5 fruit fly cellular contexts compared by ENCODE assay signal in genomic region chr3R:14289958-14290835, dm6.
A peak's percentile ranks its signal among the peaks of the same experiment; 100 is the strongest.
TF ChIP-seq lines count a peak whose summit lies in the region.

No protein-coding gene starts in this region.

- TF ChIP-seq CTCF in whole organism, embryonic (GFP tag; optimal IDR thresholded peaks at IDR 0.05; lab: Kevin White, UChicago) = no peak

TF ChIP-seq in whole organism, adult, 20 proteins besides CTCF, POLR2A, EP300 and RAD21 (continues in another document):
- TF ChIP-seq Hr96 (GFP tag; optimal IDR thresholded peaks at IDR 0.05; lab: Kevin White, UChicago) (no peak), tj (GFP tag; optimal IDR thresholded peaks at IDR 0.05; lab: Kevin White, UChicago) (no peak), cnc (optimal IDR thresholded peaks at IDR 0.05; lab: Kevin White, UChicago) (no peak), CG11617 (GFP tag; optimal IDR thresholded peaks at IDR 0.05; lab: Kevin White, UChicago) (no peak), CG1620 (GFP tag; optimal IDR thresholded peaks at IDR 0.05; lab: Kevin White, UChicago) (no peak), CG5204 (GFP tag; optimal IDR thresholded peaks at IDR 0.05; lab: Kevin White, UChicago) (no peak), ovo (GFP tag; optimal IDR thresholded peaks at IDR 0.05; lab: Kevin White, UChicago) (no peak), pad (GFP tag; optimal IDR thresholded peaks at IDR 0.05; lab: Kevin White, UChicago) (peak; percentile 6), Crg-1 (GFP tag; optimal IDR thresholded peaks at IDR 0.05; lab: Kevin White, UChicago) (no peak), Mnt (GFP tag; optimal IDR thresholded peaks at IDR 0.05; lab: Kevin White, UChicago) (peak; percentile 30), Clk (GFP tag; optimal IDR thresholded peaks at IDR 0.05; lab: Kevin White, UChicago) (no peak), CG12768 (GFP tag; optimal IDR thresholded peaks at IDR 0.05; lab: Kevin White, UChicago) (no peak), CG33017 (tag; optimal IDR thresholded peaks at IDR 0.05; lab: Kevin White, UChicago) (no peak), toe (GFP tag; optimal IDR thresholded peaks at IDR 0.05; lab: Kevin White, UChicago) (no peak), cic (GFP tag; optimal IDR thresholded peaks at IDR 0.05; lab: Kevin White, UChicago) (no peak), bab1 (GFP tag; optimal IDR thresholded peaks at IDR 0.05; lab: Kevin White, UChicago) (peak; percentile 53), CG14711 (tag; optimal IDR thresholded peaks at IDR 0.05; lab: Kevin White, UChicago) (peak; percentile 15), CG7101 (tag; optimal IDR thresholded peaks at IDR 0.05; lab: Kevin White, UChicago) (no peak), CG7045 (GFP tag; optimal IDR thresholded peaks at IDR 0.05; lab: Kevin White, UChicago) (no peak)

TF ChIP-seq in whole organism, embryonic, 481 proteins besides CTCF, POLR2A, EP300 and RAD21 (continues in another document):
- TF ChIP-seq CG16863 (GFP tag; optimal IDR thresholded peaks at IDR 0.05; lab: Kevin White, UChicago) = no peak
- no peak for TF ChIP-seq CG5953 (GFP tag; IDR thresholded peaks at IDR 0.05; lab: Robert Waterston, UW)
- TF ChIP-seq CG17802 (tag; optimal IDR thresholded peaks at IDR 0.05; lab: Kevin White, UChicago) = no peak
- peak; percentile 30 for TF ChIP-seq CoRest (tag; optimal IDR thresholded peaks at IDR 0.05; lab: Kevin White, UChicago)
- TF ChIP-seq CG2889 (GFP tag; IDR thresholded peaks at IDR 0.05; lab: Robert Waterston, UW) = no peak
- no peak for TF ChIP-seq Oaz (GFP tag; IDR thresholded peaks at IDR 0.05; lab: Robert Waterston, UW)
- TF ChIP-seq CG10366 (GFP tag; IDR thresholded peaks at IDR 0.05; lab: Robert Waterston, UW) = no peak
- no peak for TF ChIP-seq CG11093 (GFP tag; IDR thresholded peaks at IDR 0.05; lab: Robert Waterston, UW)
- no peak for TF ChIP-seq Mrtf (GFP tag; IDR thresholded peaks at IDR 0.05; lab: Robert Waterston, UW)
- TF ChIP-seq CG1024 (GFP tag; IDR thresholded peaks at IDR 0.05; lab: Robert Waterston, UW) = no peak
- no peak for TF ChIP-seq toy (GFP tag; IDR thresholded peaks at IDR 0.05; lab: Robert Waterston, UW)
- TF ChIP-seq CG9609 (GFP tag; optimal IDR thresholded peaks at IDR 0.05; lab: Kevin White, UChicago) = no peak
- no peak for TF ChIP-seq slou (GFP tag; optimal IDR thresholded peaks at IDR 0.05; lab: Kevin White, UChicago)
- no peak for TF ChIP-seq zfh1 (GFP tag; IDR thresholded peaks at IDR 0.05; lab: Robert Waterston, UW)
- no peak for TF ChIP-seq NC2α (GFP tag; optimal IDR thresholded peaks at IDR 0.05; lab: Kevin White, UChicago)
- TF ChIP-seq gcm (GFP tag; optimal IDR thresholded peaks at IDR 0.05; lab: Kevin White, UChicago) = no peak
- no peak for TF ChIP-seq B-H1 (GFP tag; IDR thresholded peaks at IDR 0.05; lab: Robert Waterston, UW)
- no peak for TF ChIP-seq CG31388 (GFP tag; optimal IDR thresholded peaks at IDR 0.05; lab: Kevin White, UChicago)
- peak; percentile 21 for TF ChIP-seq CG15514 (GFP tag; optimal IDR thresholded peaks at IDR 0.05; lab: Kevin White, UChicago)
- TF ChIP-seq CG18599 (GFP tag; optimal IDR thresholded peaks at IDR 0.05; lab: Kevin White, UChicago) = peak; percentile 51
- TF ChIP-seq Med (GFP tag; lab: Kevin White, UChicago) = peak; percentile 69

TF ChIP-seq in whole organism, prepupa, 60 proteins besides CTCF, POLR2A, EP300 and RAD21 (continues in another document):
- no peak for TF ChIP-seq CG7368 (GFP tag; optimal IDR thresholded peaks at IDR 0.05; lab: Kevin White, UChicago)
- peak; percentile 58 for TF ChIP-seq Smox (GFP tag; optimal IDR thresholded peaks at IDR 0.05; lab: Kevin White, UChicago)
- peak; percentile 44 for TF ChIP-seq CG10631 (GFP tag; optimal IDR thresholded peaks at IDR 0.05; lab: Kevin White, UChicago)
- peak; percentile 66 for TF ChIP-seq CG6276 (GFP tag; optimal IDR thresholded peaks at IDR 0.05; lab: Kevin White, UChicago)
- TF ChIP-seq Hr4 (GFP tag; optimal IDR thresholded peaks at IDR 0.05; lab: Kevin White, UChicago) = peak; percentile 69
- TF ChIP-seq ss (GFP tag; optimal IDR thresholded peaks at IDR 0.05; lab: Kevin White, UChicago) = peak in 1 of 2 experiments; percentile 44
- TF ChIP-seq fd85E (GFP tag; optimal IDR thresholded peaks at IDR 0.05; lab: Kevin White, UChicago) = no peak
- TF ChIP-seq fkh (GFP tag; optimal IDR thresholded peaks at IDR 0.05; lab: Kevin White, UChicago) = peak; percentile 45
- no peak for TF ChIP-seq CG9139 (GFP tag; optimal IDR thresholded peaks at IDR 0.05; lab: Kevin White, UChicago)
- peak; percentile 6 for TF ChIP-seq dsx (GFP tag; optimal IDR thresholded peaks at IDR 0.05; lab: Kevin White, UChicago; ENCODE audit: poor library complexity, severe bottlenecking)
- peak; percentile 33 for TF ChIP-seq CG10669 (GFP tag; optimal IDR thresholded peaks at IDR 0.05; lab: Kevin White, UChicago)
- peak; percentile 32 for TF ChIP-seq CG6792 (GFP tag; optimal IDR thresholded peaks at IDR 0.05; lab: Kevin White, UChicago)
- TF ChIP-seq CG31627 (GFP tag; optimal IDR thresholded peaks at IDR 0.05; lab: Kevin White, UChicago) = peak; percentile 40
- TF ChIP-seq vri (GFP tag; optimal IDR thresholded peaks at IDR 0.05; lab: Kevin White, UChicago) = peak; percentile 82
- TF ChIP-seq Hr38 (GFP tag; optimal IDR thresholded peaks at IDR 0.05; lab: Kevin White, UChicago) = no peak
- peak; percentile 55 for TF ChIP-seq CG6163 (GFP tag; IDR thresholded peaks at IDR 0.05; lab: Robert Waterston, UW)
- peak; percentile 48 for TF ChIP-seq CG3919 (GFP tag; optimal IDR thresholded peaks at IDR 0.05; lab: Kevin White, UChicago)
- TF ChIP-seq CG15336 (GFP tag; IDR thresholded peaks at IDR 0.05; lab: Robert Waterston, UW) = peak; percentile 53
- peak; percentile 44 for TF ChIP-seq CG8632 (GFP tag; optimal IDR thresholded peaks at IDR 0.05; lab: Kevin White, UChicago)

TF ChIP-seq in whole organism, pupa, 21 proteins besides CTCF, POLR2A, EP300 and RAD21:
- TF ChIP-seq CG4496 (GFP tag; IDR thresholded peaks at IDR 0.05; lab: Robert Waterston, UW) = peak; percentile 53; the same call in 1 of the 3 replicates
- no peak for TF ChIP-seq CG13204 (GFP tag; optimal IDR thresholded peaks at IDR 0.05; lab: Kevin White, UChicago)
- peak; percentile 52 for TF ChIP-seq CG32121 (GFP tag; IDR thresholded peaks at IDR 0.05; lab: Robert Waterston, UW)
- peak; percentile 60 for TF ChIP-seq CG14655 (GFP tag; optimal IDR thresholded peaks at IDR 0.05; lab: Kevin White, UChicago)
- TF ChIP-seq CG12605 (GFP tag; IDR thresholded peaks at IDR 0.05; lab: Robert Waterston, UW) = no peak
- TF ChIP-seq CG8159 (tag; optimal IDR thresholded peaks at IDR 0.05; lab: Kevin White, UChicago) = peak; percentile 56
- TF ChIP-seq CG8301 (tag; optimal IDR thresholded peaks at IDR 0.05; lab: Kevin White, UChicago) = peak; percentile 50
- TF ChIP-seq Snoo (tag; optimal IDR thresholded peaks at IDR 0.05; lab: Kevin White, UChicago) = peak; percentile 3
- TF ChIP-seq CG10348 (GFP tag; IDR thresholded peaks at IDR 0.05; lab: Robert Waterston, UW) = no peak
- TF ChIP-seq CG34367 (tag; optimal IDR thresholded peaks at IDR 0.05; lab: Kevin White, UChicago) = no peak
- no peak for TF ChIP-seq rn (GFP tag; IDR thresholded peaks at IDR 0.05; lab: Robert Waterston, UW)
- TF ChIP-seq Pif1A (GFP tag; optimal IDR thresholded peaks at IDR 0.05; lab: Kevin White, UChicago) = no peak
- TF ChIP-seq Pif1B (GFP tag; optimal IDR thresholded peaks at IDR 0.05; lab: Kevin White, UChicago) = peak; percentile 7
- peak; percentile 56; the same call in 1 of the 3 replicates for TF ChIP-seq fd96Ca (GFP tag; IDR thresholded peaks at IDR 0.05; lab: Robert Waterston, UW)
- TF ChIP-seq D1 (tag; optimal IDR thresholded peaks at IDR 0.05; lab: Kevin White, UChicago) = peak; percentile 46
- peak; percentile 58 for TF ChIP-seq EcR (GFP tag; optimal IDR thresholded peaks at IDR 0.05; lab: Kevin White, UChicago)
- peak; percentile 42 for TF ChIP-seq CG9948 (tag; optimal IDR thresholded peaks at IDR 0.05; lab: Kevin White, UChicago)
- peak; percentile 48 for TF ChIP-seq CG15710 (tag; optimal IDR thresholded peaks at IDR 0.05; lab: Kevin White, UChicago)
- peak; percentile 4 for TF ChIP-seq CG17806 (tag; optimal IDR thresholded peaks at IDR 0.05; lab: Kevin White, UChicago)
- peak; percentile 26; the same call in 1 of the 2 replicates for TF ChIP-seq Ets98B (GFP tag; IDR thresholded peaks at IDR 0.05; lab: Robert Waterston, UW)
- no peak for TF ChIP-seq gl (tag; optimal IDR thresholded peaks at IDR 0.05; lab: Kevin White, UChicago)
TF ChIP-seq in whole organism, pupa: peak in this region for 14.

TF ChIP-seq in whole organism, wandering third instar larva, 38 proteins besides CTCF, POLR2A, EP300 and RAD21 (continues in another document):
- TF ChIP-seq sv (GFP tag; optimal IDR thresholded peaks at IDR 0.05; lab: Kevin White, UChicago) = no peak
- TF ChIP-seq Hr78 (GFP tag; optimal IDR thresholded peaks at IDR 0.05; lab: Kevin White, UChicago) = no peak
- no peak for TF ChIP-seq lola (GFP tag; optimal IDR thresholded peaks at IDR 0.05; lab: Kevin White, UChicago)
- no peak for TF ChIP-seq Mio (GFP tag; optimal IDR thresholded peaks at IDR 0.05; lab: Kevin White, UChicago)
- TF ChIP-seq fru (GFP tag; optimal IDR thresholded peaks at IDR 0.05; lab: Kevin White, UChicago) = peak; percentile 54
- no peak for TF ChIP-seq brk (GFP tag; optimal IDR thresholded peaks at IDR 0.05; lab: Kevin White, UChicago)
- no peak for TF ChIP-seq N (GFP tag; optimal IDR thresholded peaks at IDR 0.05; lab: Kevin White, UChicago)
- TF ChIP-seq rgr (GFP tag; optimal IDR thresholded peaks at IDR 0.05; lab: Kevin White, UChicago) = peak; percentile 22
- TF ChIP-seq Rel (GFP tag; optimal IDR thresholded peaks at IDR 0.05; lab: Kevin White, UChicago) = no peak
- TF ChIP-seq Rel (tag; optimal IDR thresholded peaks at IDR 0.05; lab: Kevin White, UChicago) = peak; percentile 84
- TF ChIP-seq br (GFP tag; optimal IDR thresholded peaks at IDR 0.05; lab: Kevin White, UChicago) = peak; percentile 21
- TF ChIP-seq CrebA (GFP tag; optimal IDR thresholded peaks at IDR 0.05; lab: Kevin White, UChicago; ENCODE audit: borderline replicate concordance) = no peak
- TF ChIP-seq h (GFP tag; optimal IDR thresholded peaks at IDR 0.05; lab: Kevin White, UChicago) = peak; percentile 69
- TF ChIP-seq Dif (GFP tag; optimal IDR thresholded peaks at IDR 0.05; lab: Kevin White, UChicago; ENCODE audit: partially characterized antibody) = no peak
- TF ChIP-seq tai (GFP tag; optimal IDR thresholded peaks at IDR 0.05; lab: Kevin White, UChicago) = no peak
- peak; percentile 36 for TF ChIP-seq psq (GFP tag; optimal IDR thresholded peaks at IDR 0.05; lab: Kevin White, UChicago)
- TF ChIP-seq GATAd (GFP tag; optimal IDR thresholded peaks at IDR 0.05; lab: Kevin White, UChicago) = no peak
- peak; percentile 38 for TF ChIP-seq woc (GFP tag; optimal IDR thresholded peaks at IDR 0.05; lab: Kevin White, UChicago)
- TF ChIP-seq Hnf4 (GFP tag; optimal IDR thresholded peaks at IDR 0.05; lab: Kevin White, UChicago) = no peak
- TF ChIP-seq dsf (GFP tag; optimal IDR thresholded peaks at IDR 0.05; lab: Kevin White, UChicago; ENCODE audit: borderline replicate concordance) = no peak
- TF ChIP-seq ey (GFP tag; optimal IDR thresholded peaks at IDR 0.05; lab: Kevin White, UChicago) = peak; percentile 27
- peak; percentile 57 for TF ChIP-seq OdsH (GFP tag; optimal IDR thresholded peaks at IDR 0.05; lab: Kevin White, UChicago)
- no peak for TF ChIP-seq Vsx2 (GFP tag; optimal IDR thresholded peaks at IDR 0.05; lab: Kevin White, UChicago; ENCODE audit: partially characterized antibody)
